Fruit fly (Drosophila melanogaster) whole organism, embryonic: Measurements from ENCODE around the gene CG14406.
A peak's percentile ranks its signal among the peaks of the same experiment; 100 is the strongest.

Experiments
- CG10979 ChIP-seq: fragments of 200-800 bp; sonication (Bioruptor generic); optimal IDR thresholded peaks from 2 replicates; lab custom pipeline; 2018; ENCODE audit warnings: missing biosample characterization, mild to moderate bottlenecking, missing genetic modification characterization, moderate library complexity
- H15 ChIP-seq: fragments of 200-800 bp; sonication (Bioruptor generic); IDR thresholded peaks from 3 replicates; pipeline ENCODE4 v1.3.6; 2022; ENCODE audit warnings: missing biosample characterization, missing genetic modification characterization
- sd ChIP-seq: fragments of 200-800 bp; sonication (Bioruptor generic); optimal IDR thresholded peaks from 3 replicates; lab custom pipeline; 2018; ENCODE audit warnings: missing biosample characterization, mild to moderate bottlenecking, missing genetic modification characterization, moderate library complexity

dm6 chrX:14947399-14947798 lies 36.8 kb upstream of the CG14406 start:
- TF ChIP-seq sd (tag; lab: Kevin White, UChicago) (peak; percentile 5), H15 (GFP tag; lab: Robert Waterston, UW) (0 out of 3 replicates have a peak, but pooled peaks have one; percentile 22), CG10979 (tag; lab: Kevin White, UChicago) (no peak)
